Worm (Caenorhabditis elegans) whole organism, L4/young adult: Measurements from ENCODE around the gene srsx-7.
A peak's percentile ranks its signal among the peaks of the same experiment; 100 is the strongest.

Experiments used
- W03F9.2 ChIP-seq: fragments of 150-350 bp; optimal IDR thresholded peaks from 2 replicates; lab custom pipeline; 2014; ENCODE audit warnings: missing biosample characterization, missing genetic modification characterization
- dao-5 ChIP-seq: sonication (generic microtip); optimal IDR thresholded peaks from 2 replicates; lab custom pipeline; 2016; ENCODE audit warnings: missing genotype, missing genetic modification characterization, moderate library complexity, missing compliant biosample characterization
- him-1 ChIP-seq: sonication (generic microtip); optimal IDR thresholded peaks from 2 replicates; lab custom pipeline; 2016; ENCODE audit warnings: missing genotype, missing genetic modification reagents, missing genetic modification characterization, missing compliant biosample characterization

The srsx-7 gene

DNA sequence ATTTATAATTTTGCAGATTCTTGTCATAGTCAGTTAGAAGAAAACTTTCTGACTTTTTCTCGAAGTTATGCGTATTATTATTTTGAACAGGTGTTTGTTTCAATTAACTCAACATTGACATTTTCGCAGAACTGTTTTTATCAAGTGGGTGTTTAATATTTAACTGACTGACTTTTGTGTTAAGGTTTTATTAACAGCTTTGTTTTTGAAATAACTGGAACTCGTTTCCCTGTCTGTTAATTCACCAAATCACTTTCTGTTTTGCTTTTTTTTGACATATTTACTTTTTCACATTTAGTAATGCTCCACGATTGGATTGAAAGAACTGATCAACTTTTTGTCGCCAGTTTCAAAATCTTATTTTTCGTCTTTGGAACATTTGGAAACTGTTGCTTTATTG lies at the start of gene srsx-7:
srsx-7 (plus strand) TSS at position 301 of the 400 bp plus-strand sequence.
- TF ChIP-seq W03F9.2 (tag; lab: Kevin White, UChicago) (no peak), dao-5 (no peak)

DNA sequence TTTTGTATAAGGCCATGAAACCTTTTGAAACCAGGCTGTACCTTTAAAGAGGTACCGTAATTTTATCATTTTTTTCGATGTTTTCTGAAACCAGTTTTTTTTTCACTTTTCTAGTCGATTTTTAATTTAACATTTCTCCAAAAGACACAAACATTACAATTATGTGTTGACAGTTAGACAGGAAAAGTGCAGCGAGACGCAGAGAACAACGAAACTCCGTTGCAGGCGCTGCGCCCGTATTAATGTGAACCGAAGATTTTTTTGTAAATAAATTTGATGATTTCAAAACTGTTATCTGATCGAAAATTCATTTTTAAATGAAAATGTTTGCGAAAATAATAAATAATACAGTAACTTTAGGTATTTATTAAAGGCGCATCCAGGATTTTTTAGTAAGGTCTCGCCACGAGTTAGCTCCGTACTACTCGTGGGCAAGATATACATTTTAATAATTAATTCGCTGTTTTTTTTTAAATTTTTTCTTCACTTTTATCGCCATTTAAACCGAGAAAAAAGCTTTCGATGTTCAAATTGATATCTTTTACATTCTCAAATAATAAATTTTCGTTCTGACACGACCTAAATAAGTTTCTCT lies 48.6 kb upstream of the srsx-7 start, which contains the start of gene F40A3.3:
F40A3.3 (plus strand) TSS at position 564 of the 595 bp plus-strand sequence.
- TF ChIP-seq W03F9.2 (tag; lab: Kevin White, UChicago) (peak; percentile 38), him-1 (no peak), dao-5 (no peak)

- TF ChIP-seq dao-5 (no peak), him-1 (no peak), W03F9.2 (tag; lab: Kevin White, UChicago) (no peak)
Observed at ce11 chrV:7878411-7878964, 47.1 kb upstream of the srsx-7 start, which contains the start of gene F40A3.2. F40A3.2 (plus strand) TSS chrV:7878914.

DNA sequence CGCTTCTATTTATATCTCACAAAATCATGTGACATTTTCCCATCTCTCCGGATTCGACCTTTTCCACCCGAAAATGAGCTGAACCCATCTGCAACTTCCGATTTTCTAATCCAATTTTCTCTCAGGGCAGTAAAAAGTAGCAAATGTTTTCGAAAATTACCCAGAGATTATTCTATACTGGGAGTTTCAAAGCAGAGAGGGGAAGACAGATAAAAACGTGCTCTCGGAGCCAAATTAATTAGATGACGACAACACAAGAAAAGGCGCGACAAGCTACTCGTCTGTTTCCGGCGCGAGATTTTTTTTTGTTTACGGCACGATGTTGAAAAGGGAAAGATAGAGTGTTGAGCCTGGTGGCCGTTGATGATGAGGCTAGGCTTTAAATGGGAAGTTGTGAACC lies 41.1 kb upstream of the srsx-7 start:
- TF ChIP-seq him-1 = no peak
- TF ChIP-seq dao-5 = no peak
- no peak for TF ChIP-seq W03F9.2 (tag; lab: Kevin White, UChicago)

DNA sequence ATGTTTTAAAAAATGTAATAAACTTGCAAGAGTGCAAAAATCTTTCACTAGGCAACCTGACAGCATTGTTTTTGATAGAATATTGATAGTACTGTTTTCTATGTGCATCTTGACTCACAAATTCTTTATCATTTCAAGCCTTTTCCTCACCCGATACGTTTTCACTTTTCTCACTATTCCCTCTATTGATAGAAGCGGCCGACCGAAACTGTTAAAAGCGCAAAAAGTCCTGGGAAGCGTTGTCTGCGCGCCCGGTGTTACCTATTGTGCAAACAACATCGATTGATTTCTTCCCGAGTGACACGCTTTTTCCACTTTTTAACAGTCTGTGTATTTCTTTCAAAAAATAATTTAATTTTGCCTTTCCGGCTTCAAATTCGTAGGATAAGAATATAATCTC lies 37.5 kb upstream of the srsx-7 start:
- TF ChIP-seq W03F9.2 (tag; lab: Kevin White, UChicago) (no peak), him-1 (no peak), dao-5 (no peak)

ce11 chrV:7891230-7891629 lies 34.4 kb upstream of the srsx-7 start, which contains the start of gene F40A3.1:
F40A3.1 (plus strand) TSS chrV:7891530.
- no peak for TF ChIP-seq him-1
- no peak for TF ChIP-seq dao-5
- no peak for TF ChIP-seq W03F9.2 (tag; lab: Kevin White, UChicago)

ce11 chrV:7893812-7894381 lies 31.7 kb upstream of the srsx-7 start, which contains the start of gene F40A3.6:
F40A3.6 (minus strand) TSS chrV:7893862.
- no peak for TF ChIP-seq him-1
- TF ChIP-seq W03F9.2 (tag; lab: Kevin White, UChicago) = no peak
- no peak for TF ChIP-seq dao-5

- TF ChIP-seq W03F9.2 (tag; lab: Kevin White, UChicago) (no peak), him-1 (no peak), dao-5 (no peak)
Observed at ce11 chrV:7899761-7900160, 25.8 kb upstream of the srsx-7 start, which contains the start of gene F40A3.7. F40A3.7 (minus strand) TSS chrV:7899861.

DNA sequence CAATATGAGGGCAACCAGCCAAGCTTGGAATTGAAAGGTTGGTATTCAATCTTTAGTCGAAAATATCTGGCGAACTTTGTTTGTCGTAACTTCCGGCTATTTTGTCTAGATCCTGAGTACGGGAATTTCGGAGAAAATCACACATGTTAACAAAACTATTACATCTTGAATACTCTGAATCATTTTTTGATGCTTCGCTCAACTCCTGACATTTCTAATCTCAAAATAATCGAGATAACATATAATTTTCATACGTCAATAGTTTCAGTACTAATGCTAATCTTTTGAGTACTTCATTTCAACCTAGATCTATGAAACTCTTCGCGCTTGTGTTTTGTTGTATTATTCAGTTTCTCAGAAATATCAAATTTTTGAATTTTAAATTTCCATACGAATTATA lies 24.4 kb upstream of the srsx-7 start:
- TF ChIP-seq W03F9.2 (tag; lab: Kevin White, UChicago) (no peak), him-1 (no peak), dao-5 (no peak)

ce11 chrV:7904389-7904788 lies 21.2 kb upstream of the srsx-7 start:
- TF ChIP-seq W03F9.2 (tag; lab: Kevin White, UChicago) (no peak), him-1 (no peak), dao-5 (no peak)

ce11 chrV:7908431-7908830 lies 17.2 kb upstream of the srsx-7 start:
- TF ChIP-seq W03F9.2 (tag; lab: Kevin White, UChicago) = no peak
- no peak for TF ChIP-seq him-1
- TF ChIP-seq dao-5 = no peak

DNA sequence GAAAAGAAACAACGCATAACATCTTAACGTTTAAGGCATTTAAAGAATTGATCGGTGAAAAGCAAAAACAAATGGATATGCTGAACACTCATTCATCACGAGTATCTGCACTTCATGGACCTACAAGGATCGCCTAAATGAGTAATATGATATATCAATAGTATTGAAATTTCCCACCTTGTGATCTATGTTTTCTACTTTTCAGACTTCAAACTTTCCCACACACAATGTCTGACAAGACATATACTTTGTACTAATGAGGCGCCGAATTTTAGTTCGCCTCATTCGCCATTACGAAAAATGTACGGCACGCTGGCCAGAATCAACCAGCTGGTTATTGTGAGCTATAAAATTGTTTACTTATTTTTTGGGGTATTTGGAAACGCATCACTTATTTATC lies 1.2 kb downstream of the srsx-7 start, which contains the start of gene srsx-6:
srsx-6 (plus strand) TSS at position 301 of the 400 bp plus-strand sequence.
- TF ChIP-seq dao-5 = no peak
- no peak for TF ChIP-seq him-1
- TF ChIP-seq W03F9.2 (tag; lab: Kevin White, UChicago) = no peak

- TF ChIP-seq him-1 (no peak), W03F9.2 (tag; lab: Kevin White, UChicago) (no peak), dao-5 (no peak)
Observed at ce11 chrV:7928660-7929059, 3.1 kb downstream of the srsx-7 start, which contains the start of gene srsx-5. srsx-5 (plus strand) TSS chrV:7928960.

- TF ChIP-seq him-1 (no peak), W03F9.2 (tag; lab: Kevin White, UChicago) (no peak), dao-5 (no peak)
Observed at ce11 chrV:7932998-7933397, 7.4 kb downstream of the srsx-7 start, which contains the start of gene ncx-10. ncx-10 (minus strand) TSS chrV:7933098.

DNA sequence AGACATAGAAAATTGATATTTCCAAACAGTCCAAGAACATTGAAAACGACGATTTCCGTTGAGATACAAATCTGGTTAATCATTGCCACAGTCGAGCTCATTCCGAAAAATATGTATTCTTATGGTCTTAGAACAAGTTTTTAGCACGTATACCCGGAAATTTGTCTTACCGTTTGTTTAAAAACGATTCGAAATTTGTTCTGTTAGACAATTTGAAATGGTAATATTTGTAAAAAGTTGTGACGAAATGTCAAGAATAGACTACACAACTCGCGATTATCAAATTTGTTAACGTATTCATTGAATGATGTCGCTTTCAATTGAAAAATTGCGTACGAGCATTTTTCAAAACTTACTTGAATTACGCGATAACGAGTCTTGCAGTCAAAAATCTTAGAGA lies 11.6 kb downstream of the srsx-7 start, which contains the start of gene srsx-3:
srsx-3 (minus strand) TSS at position 101 of the 400 bp plus-strand sequence.
- TF ChIP-seq him-1 = no peak
- no peak for TF ChIP-seq dao-5
- no peak for TF ChIP-seq W03F9.2 (tag; lab: Kevin White, UChicago)
